Fruit fly (Drosophila melanogaster) whole organism, prepupa: ENCODE results near the gene CG12523.

Source experiments
- CG10669 ChIP-seq: fragments of 200-800 bp; sonication (Bioruptor generic); optimal IDR thresholded peaks from 3 replicates; lab custom pipeline; 2018; ENCODE audit warnings: missing biosample characterization, mild to moderate bottlenecking, missing genetic modification characterization, moderate library complexity
- CG11294 ChIP-seq: fragments of 200-800 bp; sonication (Bioruptor generic); IDR thresholded peaks from 2 replicates; pipeline ENCODE4 v1.3.6; 2022; ENCODE audit warnings: missing biosample characterization, missing genetic modification characterization
- CG11762 ChIP-seq: fragments of 200-800 bp; sonication (Bioruptor generic); optimal IDR thresholded peaks from 3 replicates; lab custom pipeline; 2016; ENCODE audit warnings: missing biosample characterization, missing genetic modification characterization; ENCODE audit not compliant: insufficient read depth
- CG11902 ChIP-seq: fragments of 200-800 bp; sonication (Bioruptor generic); optimal IDR thresholded peaks from 3 replicates; lab custom pipeline; 2016; ENCODE audit warnings: missing biosample characterization, missing genetic modification characterization
- CG15336 ChIP-seq: fragments of 200-800 bp; sonication (Bioruptor generic); IDR thresholded peaks from 2 replicates; pipeline ENCODE4 v1.3.6; 2022; ENCODE audit warnings: missing biosample characterization, missing genetic modification characterization
- CG1621 ChIP-seq: fragments of 200-800 bp; sonication (Bioruptor generic); optimal IDR thresholded peaks from 3 replicates; lab custom pipeline; 2018; ENCODE audit warnings: missing biosample characterization, mild to moderate bottlenecking, missing genetic modification characterization
- CG3032 ChIP-seq: fragments of 200-800 bp; optimal IDR thresholded peaks from 2 replicates; lab custom pipeline; 2019; ENCODE audit warnings: missing biosample characterization, mild to moderate bottlenecking, missing genetic modification characterization, moderate library complexity
- CG31627 ChIP-seq: fragments of 200-800 bp; sonication (Bioruptor generic); optimal IDR thresholded peaks from 3 replicates; lab custom pipeline; 2016; ENCODE audit warnings: missing biosample characterization, missing genetic modification characterization
- CG32006 ChIP-seq: fragments of 200-800 bp; sonication (Bioruptor generic); optimal IDR thresholded peaks from 3 replicates; lab custom pipeline; 2017; ENCODE audit warnings: missing biosample characterization, mild to moderate bottlenecking, missing genetic modification characterization
- CG34406 ChIP-seq: fragments of 200-800 bp; sonication (Bioruptor generic); optimal IDR thresholded peaks from 3 replicates; lab custom pipeline; 2016; ENCODE audit warnings: missing biosample characterization, missing genetic modification characterization
- CG4318 ChIP-seq: fragments of 200-800 bp; sonication (Bioruptor generic); optimal IDR thresholded peaks from 3 replicates; lab custom pipeline; 2017; ENCODE audit warnings: missing biosample characterization, mild to moderate bottlenecking, missing genetic modification characterization
- CG6163 ChIP-seq: fragments of 200-800 bp; sonication (Bioruptor generic); IDR thresholded peaks from 3 replicates; pipeline ENCODE4 v1.3.6; 2022; ENCODE audit warnings: missing biosample characterization, missing genetic modification characterization
- CG6276 ChIP-seq: fragments of 200-800 bp; sonication (Bioruptor generic); optimal IDR thresholded peaks from 2 replicates; lab custom pipeline; 2017; ENCODE audit warnings: missing biosample characterization, mild to moderate bottlenecking, missing genetic modification characterization
- CG6792 ChIP-seq: fragments of 200-800 bp; sonication (Bioruptor generic); optimal IDR thresholded peaks from 3 replicates; lab custom pipeline; 2016; ENCODE audit warnings: missing biosample characterization, missing genetic modification characterization
- CG6808 ChIP-seq: fragments of 200-800 bp; sonication (Bioruptor generic); optimal IDR thresholded peaks from 3 replicates; lab custom pipeline; 2017; ENCODE audit warnings: missing biosample characterization, missing genetic modification characterization, mild to moderate bottlenecking, moderate library complexity, missing genetic modification reagents
- CG6854 ChIP-seq: fragments of 200-800 bp; sonication (Bioruptor generic); optimal IDR thresholded peaks from 2 replicates; lab custom pipeline; 2017; ENCODE audit warnings: missing biosample characterization, mild to moderate bottlenecking, missing genetic modification characterization
- CG7368 ChIP-seq: fragments of 200-800 bp; sonication (Bioruptor generic); optimal IDR thresholded peaks from 3 replicates; lab custom pipeline; 2016; ENCODE audit warnings: missing biosample characterization, missing genetic modification characterization
- CG8319 ChIP-seq: fragments of 200-800 bp; sonication (Bioruptor generic); optimal IDR thresholded peaks from 3 replicates; lab custom pipeline; 2016; ENCODE audit warnings: missing biosample characterization, missing genetic modification characterization
- CG8632 ChIP-seq: fragments of 200-800 bp; sonication (Bioruptor generic); optimal IDR thresholded peaks from 3 replicates; lab custom pipeline; 2016; ENCODE audit warnings: missing biosample characterization, missing genetic modification characterization
- CG9139 ChIP-seq: fragments of 200-800 bp; sonication (Bioruptor generic); optimal IDR thresholded peaks from 3 replicates; lab custom pipeline; 2017; ENCODE audit warnings: missing biosample characterization, mild to moderate bottlenecking, missing genetic modification characterization
- Eip78C ChIP-seq: fragments of 200-800 bp; sonication (Bioruptor generic); peaks from one replicate; lab custom pipeline; 2016; ENCODE audit warnings: missing biosample characterization, missing genetic modification characterization
- Ets96B ChIP-seq: fragments of 200-800 bp; optimal IDR thresholded peaks from 2 replicates; lab custom pipeline; 2019; ENCODE audit warnings: missing biosample characterization, mild to moderate bottlenecking, missing genetic modification characterization, moderate library complexity
- Hr39 ChIP-seq: fragments of 200-800 bp; sonication (Bioruptor generic); optimal IDR thresholded peaks from 2 replicates; lab custom pipeline; 2016; ENCODE audit warnings: missing biosample characterization, missing genetic modification characterization
- Lpt ChIP-seq: fragments of 200-800 bp; sonication (Bioruptor generic); optimal IDR thresholded peaks from 3 replicates; lab custom pipeline; 2016; ENCODE audit warnings: missing biosample characterization, missing genetic modification characterization
- Met ChIP-seq: fragments of 200-800 bp; sonication (Bioruptor generic); optimal IDR thresholded peaks from 3 replicates; lab custom pipeline; 2016; ENCODE audit warnings: missing biosample characterization, missing genetic modification characterization
- OdsH ChIP-seq: fragments of 200-800 bp; sonication (Bioruptor generic); optimal IDR thresholded peaks from 3 replicates; lab custom pipeline; 2016; ENCODE audit warnings: missing biosample characterization, missing genetic modification characterization
- Smox ChIP-seq: fragments of 200-800 bp; sonication (Bioruptor generic); optimal IDR thresholded peaks from 3 replicates; lab custom pipeline; 2016; ENCODE audit warnings: missing biosample characterization, missing genetic modification characterization
- Sox102F ChIP-seq: fragments of 200-800 bp; sonication (Bioruptor generic); optimal IDR thresholded peaks from 2 replicates; lab custom pipeline; 2016; ENCODE audit warnings: missing biosample characterization, mild to moderate bottlenecking, missing genetic modification characterization
- Sox14 ChIP-seq: fragments of 200-800 bp; sonication (Bioruptor generic); optimal IDR thresholded peaks from 3 replicates; lab custom pipeline; 2016; ENCODE audit warnings: missing biosample characterization, missing genetic modification characterization
- Sox15 ChIP-seq: fragments of 200-800 bp; sonication (Bioruptor generic); optimal IDR thresholded peaks from 3 replicates; lab custom pipeline; 2016; ENCODE audit warnings: missing biosample characterization, missing genetic modification characterization
- acj6 ChIP-seq: fragments of 200-800 bp; sonication (Bioruptor generic); optimal IDR thresholded peaks from 3 replicates; lab custom pipeline; 2016; ENCODE audit warnings: missing biosample characterization, missing genetic modification characterization
- cyc ChIP-seq: fragments of 200-800 bp; sonication (Bioruptor generic); optimal IDR thresholded peaks from 3 replicates; lab custom pipeline; 2016; ENCODE audit warnings: missing biosample characterization, missing genetic modification characterization
- dac ChIP-seq: fragments of 200-800 bp; sonication (Bioruptor generic); optimal IDR thresholded peaks from 2 replicates; lab custom pipeline; 2017; ENCODE audit warnings: missing biosample characterization, mild to moderate bottlenecking, missing genetic modification characterization
- eg ChIP-seq: fragments of 200-800 bp; sonication (Bioruptor generic); IDR thresholded peaks from 3 replicates; pipeline ENCODE4 v1.3.6; 2022; ENCODE audit warnings: missing biosample characterization, missing genetic modification characterization
- esn ChIP-seq: fragments of 200-800 bp; sonication (Bioruptor generic); optimal IDR thresholded peaks from 2 replicates; lab custom pipeline; 2016; ENCODE audit warnings: missing biosample characterization, mild to moderate bottlenecking, missing genetic modification characterization, moderate library complexity
- fkh ChIP-seq: fragments of 200-800 bp; sonication (Bioruptor generic); optimal IDR thresholded peaks from 3 replicates; lab custom pipeline; 2017; ENCODE audit warnings: missing biosample characterization, mild to moderate bottlenecking, missing genetic modification characterization, moderate library complexity
- lz ChIP-seq: fragments of 200-800 bp; sonication (Bioruptor generic); optimal IDR thresholded peaks from 3 replicates; lab custom pipeline; 2016; ENCODE audit warnings: missing biosample characterization, missing genetic modification characterization
- net ChIP-seq: fragments of 200-800 bp; sonication (Bioruptor generic); optimal IDR thresholded peaks from 3 replicates; lab custom pipeline; 2016; ENCODE audit warnings: missing biosample characterization, missing genetic modification characterization
- pdm3 ChIP-seq: fragments of 200-800 bp; sonication (Bioruptor generic); optimal IDR thresholded peaks from 3 replicates; lab custom pipeline; 2016; ENCODE audit warnings: missing biosample characterization, missing genetic modification characterization
- spab ChIP-seq: fragments of 200-800 bp; sonication (Bioruptor generic); optimal IDR thresholded peaks from 2 replicates; lab custom pipeline; 2017; ENCODE audit warnings: missing biosample characterization, mild to moderate bottlenecking, missing genetic modification characterization, missing genetic modification reagents
- ss ChIP-seq, 2 experiments: fragments of 200-800 bp; sonication (Bioruptor generic); optimal IDR thresholded peaks; 2 replicates in 1 of 2; 3 replicates in 1 of 2; lab custom pipeline; 2017 to 2018; ENCODE audit warnings: mild to moderate bottlenecking in 2 of 2, missing biosample characterization in 2 of 2, missing genetic modification characterization in 2 of 2, moderate library complexity in 1 of 2
- svp ChIP-seq: fragments of 200-800 bp; sonication (Bioruptor generic); peaks from one replicate; lab custom pipeline; 2016; ENCODE audit warnings: missing biosample characterization, missing genetic modification characterization
- topi ChIP-seq: fragments of 200-800 bp; sonication (Bioruptor generic); optimal IDR thresholded peaks from 3 replicates; lab custom pipeline; 2016; ENCODE audit warnings: missing biosample characterization, missing genetic modification characterization
- vri ChIP-seq: fragments of 200-800 bp; sonication (Bioruptor generic); optimal IDR thresholded peaks from 3 replicates; lab custom pipeline; 2016; ENCODE audit warnings: missing biosample characterization, mild to moderate bottlenecking, missing genetic modification characterization

The CG12523 gene

DNA sequence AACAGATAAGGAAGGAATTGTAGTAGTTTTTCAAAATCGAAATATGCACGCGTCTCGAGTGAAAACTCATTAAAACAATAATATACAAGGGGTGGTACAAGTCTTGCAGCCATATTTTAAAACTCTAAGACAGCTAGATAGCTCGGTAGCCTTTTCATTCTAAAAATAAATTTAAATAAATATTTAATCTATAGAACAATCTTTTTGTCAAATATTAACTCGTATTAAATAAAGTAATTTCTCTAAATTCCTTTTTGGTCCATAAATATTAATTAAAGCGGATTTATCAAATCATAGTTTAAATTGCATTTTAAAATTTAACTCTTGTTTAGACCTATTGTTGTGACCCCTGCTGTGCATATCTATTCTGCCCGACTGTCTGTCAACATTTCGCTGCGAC, 42.3 kb downstream of the CG12523 start (continued):
- no peak for TF ChIP-seq CG11294 (GFP tag; lab: Robert Waterston, UW)
- peak; percentile 4 for TF ChIP-seq Sox15 (GFP tag; lab: Kevin White, UChicago)
- peak; percentile 22 for TF ChIP-seq CG3032 (tag; lab: Kevin White, UChicago)
- peak; percentile 46 for TF ChIP-seq spab
- TF ChIP-seq esn (GFP tag; lab: Kevin White, UChicago) = peak; percentile 21
- peak; percentile 42; the same call in 1 of the 3 replicates for TF ChIP-seq eg (GFP tag; lab: Robert Waterston, UW)
- TF ChIP-seq Met (GFP tag; lab: Kevin White, UChicago) = peak; percentile 7
- peak; percentile 34 for TF ChIP-seq CG10669 (GFP tag; lab: Kevin White, UChicago)
- peak; percentile 39 for TF ChIP-seq OdsH (GFP tag; lab: Kevin White, UChicago)
- TF ChIP-seq Ets96B (tag; lab: Kevin White, UChicago) = peak; percentile 52
- TF ChIP-seq net (GFP tag; lab: Kevin White, UChicago) = peak; percentile 0

DNA sequence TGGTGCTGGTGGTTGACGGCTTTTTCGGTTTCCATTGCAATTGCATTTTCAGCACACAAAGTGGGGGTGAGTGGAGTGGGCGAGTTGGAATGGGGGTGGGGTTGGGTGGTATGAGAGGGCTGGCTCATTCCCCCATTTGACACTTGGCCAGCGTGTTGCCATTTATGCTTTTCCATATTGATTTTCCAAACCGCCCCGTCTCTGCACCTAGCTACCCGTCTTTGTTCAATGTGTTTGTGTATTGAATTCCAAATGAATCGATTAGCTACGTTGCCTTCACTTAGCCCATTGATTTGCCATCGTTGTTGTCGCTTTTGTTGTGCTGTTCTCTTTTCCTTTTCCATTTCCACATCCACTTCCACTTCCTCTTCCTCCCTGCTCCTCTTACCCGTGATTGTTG, 42.7 kb downstream of the CG12523 start:
- TF ChIP-seq acj6 (GFP tag; lab: Kevin White, UChicago) (no peak), CG4318 (no peak), CG10669 (GFP tag; lab: Kevin White, UChicago) (no peak), pdm3 (no peak), spab (no peak), Hr39 (GFP tag; lab: Kevin White, UChicago) (no peak), CG11762 (no peak), Lpt (GFP tag; lab: Kevin White, UChicago) (no peak), fkh (GFP tag; lab: Kevin White, UChicago) (no peak), Met (GFP tag; lab: Kevin White, UChicago) (no peak), net (GFP tag; lab: Kevin White, UChicago) (no peak), vri (GFP tag; lab: Kevin White, UChicago) (no peak), CG1621 (tag; lab: Kevin White, UChicago) (no peak), Eip78C (GFP tag; lab: Kevin White, UChicago) (no peak)
- TF ChIP-seq, all 60 proteins: peak for 0

DNA sequence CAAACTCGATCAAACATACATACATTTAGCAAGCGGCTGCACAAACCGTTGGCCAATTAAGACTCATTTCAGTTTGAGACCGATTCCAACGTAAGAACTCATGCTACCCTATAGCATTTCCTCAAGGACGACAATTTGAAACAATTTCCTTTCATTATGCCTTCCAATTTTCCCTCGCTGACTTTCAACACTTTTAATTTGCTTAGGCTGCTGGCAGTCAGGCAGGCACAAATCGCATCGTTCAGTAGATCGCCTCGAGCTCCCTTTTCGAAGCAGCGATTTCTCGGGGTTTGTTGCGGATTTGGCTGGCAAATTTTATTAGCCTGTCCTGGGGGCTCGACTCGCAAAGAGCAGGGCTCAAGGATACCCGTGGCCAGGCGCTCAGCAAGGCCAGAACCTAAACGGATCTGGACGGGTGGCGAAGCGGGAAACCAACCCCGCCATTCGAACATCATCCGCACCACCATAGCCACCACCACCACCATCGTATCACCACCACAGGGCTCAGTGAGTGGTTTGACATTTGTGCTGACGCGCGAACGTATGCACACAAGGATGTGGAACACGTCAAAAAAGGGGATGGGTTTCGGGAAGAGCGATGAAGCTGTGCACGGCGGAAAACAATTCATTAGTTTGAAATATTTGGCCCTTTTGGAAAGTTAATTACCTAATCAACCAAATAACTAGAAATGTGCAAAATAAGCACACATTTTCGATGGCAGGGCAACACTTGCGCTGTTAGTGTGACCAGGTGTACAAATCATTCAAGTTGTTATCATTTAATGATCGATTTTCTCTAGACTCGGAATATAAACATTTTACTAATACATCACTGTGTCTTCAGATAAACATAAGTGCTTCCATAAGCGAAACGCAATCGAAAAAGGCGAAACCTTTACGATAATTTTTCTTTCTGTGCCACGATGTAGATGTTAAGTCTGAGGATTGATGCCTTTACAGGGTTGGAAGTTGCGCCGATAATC, 43.8 kb downstream of the CG12523 start:
- peak; percentile 22 for TF ChIP-seq CG6792 (GFP tag; lab: Kevin White, UChicago)
- TF ChIP-seq CG7368 (GFP tag; lab: Kevin White, UChicago) = no peak
- no peak for TF ChIP-seq vri (GFP tag; lab: Kevin White, UChicago)
- TF ChIP-seq CG15336 (GFP tag; lab: Robert Waterston, UW) = no peak
- TF ChIP-seq CG10669 (GFP tag; lab: Kevin White, UChicago) = peak; percentile 3
- TF ChIP-seq CG6276 = no peak
- no peak for TF ChIP-seq Sox15 (GFP tag; lab: Kevin White, UChicago)
- peak; percentile 30 for TF ChIP-seq Smox (GFP tag; lab: Kevin White, UChicago)
- no peak for TF ChIP-seq acj6 (GFP tag; lab: Kevin White, UChicago)
- TF ChIP-seq CG34406 (GFP tag; lab: Kevin White, UChicago) = no peak
- no peak for TF ChIP-seq Sox14 (GFP tag; lab: Kevin White, UChicago)
- TF ChIP-seq CG3032 (tag; lab: Kevin White, UChicago) = no peak
- TF ChIP-seq CG11902 (GFP tag; lab: Kevin White, UChicago) = no peak
- peak; percentile 14 for TF ChIP-seq Sox102F (GFP tag; lab: Kevin White, UChicago)
- TF ChIP-seq CG32006 (GFP tag; lab: Kevin White, UChicago) = no peak
- no peak for TF ChIP-seq CG6854 (GFP tag; lab: Kevin White, UChicago)
- no peak for TF ChIP-seq dac (GFP tag; lab: Kevin White, UChicago)
- peak; percentile 81 for TF ChIP-seq svp (GFP tag; lab: Kevin White, UChicago)
- no peak for TF ChIP-seq fkh (GFP tag; lab: Kevin White, UChicago)
- peak; percentile 10 for TF ChIP-seq CG6808
- TF ChIP-seq net (GFP tag; lab: Kevin White, UChicago) = no peak
- TF ChIP-seq CG1621 (tag; lab: Kevin White, UChicago) = no peak
- peak; percentile 8 for TF ChIP-seq OdsH (GFP tag; lab: Kevin White, UChicago)
- peak; percentile 32 for TF ChIP-seq topi
- no peak for TF ChIP-seq Ets96B (tag; lab: Kevin White, UChicago)
- peak; percentile 37 for TF ChIP-seq lz (GFP tag; lab: Kevin White, UChicago)
- peak; percentile 19 for TF ChIP-seq cyc
- TF ChIP-seq CG9139 (GFP tag; lab: Kevin White, UChicago) = no peak
- no peak for TF ChIP-seq CG8319
- peak; percentile 77 for TF ChIP-seq Eip78C (GFP tag; lab: Kevin White, UChicago)
- TF ChIP-seq ss (GFP tag; optimal IDR thresholded peaks at IDR 0.05; lab: Kevin White, UChicago) = no peak
- TF ChIP-seq CG31627 (GFP tag; lab: Kevin White, UChicago) = peak; percentile 49
- TF ChIP-seq pdm3 = peak; percentile 19
- TF ChIP-seq CG8632 (GFP tag; lab: Kevin White, UChicago) = peak; percentile 7
- TF ChIP-seq CG6163 (GFP tag; lab: Robert Waterston, UW) = no peak
